Fruit fly (Drosophila melanogaster): ENCODE data around the gene Pmvk.

The Pmvk gene

DNA sequence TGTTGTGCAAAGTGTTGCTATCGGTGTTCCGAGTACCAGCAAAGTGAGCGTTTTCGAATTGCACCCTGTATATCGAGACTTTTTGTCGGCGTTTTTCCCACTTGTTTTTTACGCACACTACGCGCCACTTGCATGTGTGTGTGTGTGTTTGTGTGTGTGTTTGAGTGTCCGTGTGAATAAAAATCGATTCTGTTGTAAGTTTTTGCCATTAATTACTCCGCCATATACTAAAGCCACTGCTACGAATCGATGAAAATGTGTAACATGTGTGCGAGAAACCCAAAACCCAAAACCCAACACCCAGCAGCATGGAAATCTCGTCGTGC, 7.1 kb upstream of the Pmvk start (continued):
- TF ChIP-seq Camta (GFP tag; optimal IDR thresholded peaks at IDR 0.05) = no peak
- TF ChIP-seq knrl (GFP tag; IDR thresholded peaks at IDR 0.05; ENCODE audit: partially characterized antibody) = no peak
- TF ChIP-seq CG12236 (GFP tag; optimal IDR thresholded peaks at IDR 0.05) = no peak
- no peak for TF ChIP-seq NFAT (GFP tag; IDR thresholded peaks at IDR 0.05)
- no peak for TF ChIP-seq CG17328 (GFP tag; IDR thresholded peaks at IDR 0.05)
- TF ChIP-seq HmgZ (tag; optimal IDR thresholded peaks at IDR 0.05) = no peak
- no peak for TF ChIP-seq run (tag; optimal IDR thresholded peaks at IDR 0.05)
- no peak for TF ChIP-seq jigr1 (GFP tag; IDR thresholded peaks at IDR 0.05)
- TF ChIP-seq CG5953 (GFP tag; IDR thresholded peaks at IDR 0.05) = no peak
- no peak for TF ChIP-seq Doc3 (GFP tag; IDR thresholded peaks at IDR 0.05; ENCODE audit: partially characterized antibody)
- peak; percentile 66 for TF ChIP-seq CG4617 (GFP tag; optimal IDR thresholded peaks at IDR 0.05; ENCODE audit: borderline replicate concordance)
- no peak for TF ChIP-seq da (GFP tag; optimal IDR thresholded peaks at IDR 0.05)
- TF ChIP-seq pum (GFP tag; optimal IDR thresholded peaks at IDR 0.05) = no peak
- TF ChIP-seq CG11398 (GFP tag; optimal IDR thresholded peaks at IDR 0.05) = no peak
- TF ChIP-seq CG12659 (GFP tag; optimal IDR thresholded peaks at IDR 0.05) = peak; percentile 4
- TF ChIP-seq CG7556 (GFP tag; optimal IDR thresholded peaks at IDR 0.05) = no peak
- TF ChIP-seq CG7786 (GFP tag; optimal IDR thresholded peaks at IDR 0.05) = no peak
- TF ChIP-seq org-1 (GFP tag; optimal IDR thresholded peaks at IDR 0.05) = no peak
- TF ChIP-seq CG18262 (tag; optimal IDR thresholded peaks at IDR 0.05) = no peak
- no peak for TF ChIP-seq CG6254 (GFP tag; optimal IDR thresholded peaks at IDR 0.05)
- TF ChIP-seq Dll (GFP tag; IDR thresholded peaks at IDR 0.05; ENCODE audit: partially characterized antibody) = 0 out of 4 replicates have a peak, but pooled peaks have one; percentile 19
- no peak for TF ChIP-seq CG1647 (GFP tag; optimal IDR thresholded peaks at IDR 0.05)
- TF ChIP-seq sc (optimal IDR thresholded peaks at IDR 0.05) = no peak
- no peak for TF ChIP-seq sc (GFP tag; optimal IDR thresholded peaks at IDR 0.05)
- no peak for TF ChIP-seq CG18619 (GFP tag; optimal IDR thresholded peaks at IDR 0.05)
- no peak for TF ChIP-seq CG13123 (GFP tag; optimal IDR thresholded peaks at IDR 0.05)
- TF ChIP-seq jing (GFP tag; optimal IDR thresholded peaks at IDR 0.05) = no peak
- no peak; the same call in 1 of the 2 replicates for TF ChIP-seq ranshi (GFP tag; IDR thresholded peaks at IDR 0.05)
- TF ChIP-seq CG8478 (optimal IDR thresholded peaks at IDR 0.05) = peak; percentile 87
- TF ChIP-seq CG12155 (GFP tag; optimal IDR thresholded peaks at IDR 0.05) = no peak
- no peak for TF ChIP-seq hb (GFP tag; IDR thresholded peaks at IDR 0.05; ENCODE audit: partially characterized antibody)
- TF ChIP-seq CG13624 (GFP tag; optimal IDR thresholded peaks at IDR 0.05) = no peak
- TF ChIP-seq kah (GFP tag; optimal IDR thresholded peaks at IDR 0.05) = peak; percentile 20
- no peak for TF ChIP-seq mirr (GFP tag; optimal IDR thresholded peaks at IDR 0.05)
- no peak for TF ChIP-seq Hr78 (GFP tag; optimal IDR thresholded peaks at IDR 0.05)
- no peak for TF ChIP-seq Taf1 (GFP tag; IDR thresholded peaks at IDR 0.05)
- TF ChIP-seq CG18764 (GFP tag; optimal IDR thresholded peaks at IDR 0.05) = no peak
- TF ChIP-seq ci (GFP tag; IDR thresholded peaks at IDR 0.05) = no peak; the same call in 2 of the 3 replicates
- TF ChIP-seq CG13287 (GFP tag; IDR thresholded peaks at IDR 0.05; ENCODE audit: partially characterized antibody) = 0 out of 2 replicates have a peak, but pooled peaks have one; percentile 3
- TF ChIP-seq Fer3 (tag; optimal IDR thresholded peaks at IDR 0.05) = no peak
- no peak for TF ChIP-seq CG10565 (GFP tag; optimal IDR thresholded peaks at IDR 0.05)
- TF ChIP-seq Hr3 (GFP tag; optimal IDR thresholded peaks at IDR 0.05) = no peak
- no peak for TF ChIP-seq Blimp-1 (GFP tag; optimal IDR thresholded peaks at IDR 0.05)
- no peak for TF ChIP-seq Meics (GFP tag; optimal IDR thresholded peaks at IDR 0.05)
- no peak for TF ChIP-seq CG4707 (GFP tag; optimal IDR thresholded peaks at IDR 0.05)
- TF ChIP-seq pfk (GFP tag; optimal IDR thresholded peaks at IDR 0.05) = no peak
- TF ChIP-seq pzg (GFP tag; optimal IDR thresholded peaks at IDR 0.05) = no peak
- no peak for TF ChIP-seq fu2 (GFP tag; optimal IDR thresholded peaks at IDR 0.05)
- no peak for TF ChIP-seq YL-1 (GFP tag; optimal IDR thresholded peaks at IDR 0.05)
- no peak for TF ChIP-seq CG14441 (GFP tag; IDR thresholded peaks at IDR 0.05)
- TF ChIP-seq cwo (GFP tag; optimal IDR thresholded peaks at IDR 0.05) = no peak
- TF ChIP-seq CG11247 (GFP tag; IDR thresholded peaks at IDR 0.05) = no peak

All from whole organism, embryonic.